Fruit fly (Drosophila melanogaster) S2 (cell line): ENCODE data around the gene Dtd.

ENCODE experiments used
- CG8478 ChIP-seq: fragments of >200 bp; optimal IDR thresholded peaks from 2 replicates; lab custom pipeline; 2018
- CTCF ChIP-seq, 2 experiments: fragments of >200 bp; optimal IDR thresholded peaks; 2 replicates each; lab custom pipeline; 2018

Gene Dtd

DNA sequence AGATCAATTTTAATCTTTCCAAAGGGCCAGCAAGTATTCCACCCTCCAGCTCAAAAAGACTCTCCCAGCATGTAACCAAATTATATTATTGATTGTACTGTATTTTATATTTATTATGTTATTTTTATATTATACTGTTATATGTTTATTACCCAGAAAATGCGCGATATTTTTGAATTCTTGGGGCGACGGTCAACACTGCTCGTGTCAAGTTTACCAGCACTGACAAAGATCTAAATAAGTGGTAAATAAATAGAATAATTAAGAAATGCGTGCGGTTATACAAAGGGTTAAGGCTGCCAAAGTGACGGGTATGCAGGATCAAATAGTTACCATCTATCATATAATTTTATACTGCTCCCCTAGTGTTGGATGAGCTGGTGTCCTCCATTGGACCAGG lies at the start of gene Dtd:
Gene Dtd, plus strand, starts transcription at position 248 of the 400 bp plus-strand sequence.
- TF ChIP-seq CTCF (optimal IDR thresholded peaks at IDR 0.05; lab: Kevin White, UChicago) (no peak), CG8478 (lab: Kevin White, UChicago) (no peak)

DNA sequence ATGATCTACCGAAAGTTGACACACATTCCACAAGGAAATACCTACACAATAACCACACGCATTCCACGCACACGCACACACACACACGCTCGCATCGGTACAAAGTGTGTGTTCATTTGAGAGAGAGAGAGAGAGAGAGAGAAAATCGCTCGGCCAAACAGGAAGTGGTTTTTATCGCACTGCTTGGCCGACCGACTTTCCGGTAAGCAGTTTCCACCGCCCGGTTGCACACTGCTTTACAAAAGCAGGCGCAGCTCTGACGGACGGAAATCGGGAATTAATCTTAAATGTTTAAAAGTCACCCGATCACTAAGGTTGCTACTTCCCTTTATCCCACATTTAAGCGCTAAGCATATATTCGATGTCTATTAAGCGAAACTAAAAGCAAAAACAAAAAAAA lies 37.1 kb upstream of the Dtd start:
- peak; percentile 52 to 54 for TF ChIP-seq CTCF (optimal IDR thresholded peaks at IDR 0.05; lab: Kevin White, UChicago)
- TF ChIP-seq CG8478 (lab: Kevin White, UChicago), result no peak

DNA sequence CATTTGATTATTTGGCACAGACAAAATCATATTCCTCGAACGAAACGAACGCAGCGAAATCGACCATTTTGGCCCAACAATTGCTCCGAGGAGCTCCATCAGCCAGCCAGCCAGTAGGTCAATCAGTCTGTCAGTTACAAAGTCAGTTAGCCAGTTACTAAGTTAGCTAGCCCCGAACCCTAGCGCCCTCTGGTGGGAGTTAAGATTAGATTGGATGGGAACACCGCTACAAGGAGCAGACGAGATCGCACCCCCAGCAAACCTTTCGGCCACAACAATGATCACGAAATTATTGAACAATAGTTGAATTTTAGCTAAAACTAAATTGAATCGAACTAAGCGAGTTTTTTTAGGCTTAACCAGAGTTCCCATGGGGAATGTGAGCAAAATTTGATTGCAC lies 36.0 kb upstream of the Dtd start:
- TF ChIP-seq CTCF (optimal IDR thresholded peaks at IDR 0.05; lab: Kevin White, UChicago), result peak; percentile 83 to 86
- no peak for TF ChIP-seq CG8478 (lab: Kevin White, UChicago)

- TF ChIP-seq CTCF (optimal IDR thresholded peaks at IDR 0.05; lab: Kevin White, UChicago), result peak; percentile 65 to 74
- TF ChIP-seq CG8478 (lab: Kevin White, UChicago), result no peak
These were observed 34.3 kb upstream of the Dtd start for dm6 chr3R:11395541-11395940.

DNA sequence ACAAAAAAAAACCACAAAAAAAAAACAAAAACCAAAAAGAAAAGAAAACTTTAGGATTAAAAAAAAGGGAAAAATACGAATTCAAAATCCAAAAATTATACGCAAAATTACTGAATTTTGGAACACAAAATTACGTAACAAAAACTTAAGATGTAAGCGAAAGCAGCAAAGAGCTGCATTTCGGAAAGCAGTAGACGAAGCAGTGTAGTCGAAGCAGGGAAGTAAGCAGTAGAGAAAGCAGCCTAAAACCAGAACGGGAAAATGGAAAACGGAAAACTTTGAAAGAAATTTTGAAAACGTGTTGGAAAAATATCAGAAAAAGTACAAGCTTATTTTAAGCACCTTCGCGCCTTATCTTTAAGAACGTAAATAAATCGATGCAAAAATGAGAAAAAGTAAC lies 27.0 kb upstream of the Dtd start:
- TF ChIP-seq CG8478 (lab: Kevin White, UChicago) (no peak), CTCF (optimal IDR thresholded peaks at IDR 0.05; lab: Kevin White, UChicago) (peak in 1 of 2 experiments; percentile 26)

DNA sequence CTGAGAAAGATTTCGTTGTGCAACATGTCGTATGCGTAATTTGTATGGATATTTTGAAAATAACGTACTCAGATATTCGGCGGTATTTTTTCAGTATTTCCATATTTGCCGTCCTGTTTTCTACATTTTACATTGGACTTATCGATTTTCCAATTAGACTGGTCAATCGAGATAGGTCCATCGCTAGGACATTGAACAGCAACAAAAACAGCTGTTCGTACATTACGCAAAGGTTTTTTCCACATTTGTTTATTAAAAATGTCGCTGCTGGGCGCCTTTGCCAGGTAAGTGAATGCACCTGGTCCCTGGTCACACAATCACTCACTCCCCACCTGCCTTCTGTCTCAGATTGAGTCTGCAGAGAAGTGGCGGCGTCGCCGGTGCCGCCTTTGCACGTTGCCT lies 22.1 kb upstream of the Dtd start, which contains the start of gene mRpL40:
Gene mRpL40, plus strand, starts transcription at position 186 of the 402 bp plus-strand sequence.
- TF ChIP-seq CTCF (optimal IDR thresholded peaks at IDR 0.05; lab: Kevin White, UChicago), result peak in 1 of 2 experiments; percentile 50
- TF ChIP-seq CG8478 (lab: Kevin White, UChicago), result no peak

DNA sequence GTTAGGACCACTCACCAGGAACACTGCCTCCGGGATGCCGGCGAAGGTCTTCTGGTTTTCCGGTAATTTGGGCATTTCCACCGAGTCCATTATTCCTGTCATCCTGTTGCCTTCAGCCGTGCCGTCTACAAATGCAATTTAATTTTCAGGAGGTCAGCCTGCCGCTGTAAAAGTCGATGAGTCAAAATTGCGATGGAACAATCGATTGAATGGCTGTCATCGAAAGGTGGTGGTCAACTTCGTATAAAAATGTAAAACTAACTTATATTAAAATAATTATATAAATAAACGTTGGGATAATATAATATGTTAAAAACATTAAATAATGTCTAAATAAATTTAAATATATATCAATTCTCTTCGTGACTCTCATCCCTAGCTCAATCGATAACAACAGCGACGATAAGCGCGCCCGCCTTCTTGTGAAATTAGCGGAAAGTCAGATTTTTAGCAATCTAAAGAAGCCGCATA lies 20.2 kb upstream of the Dtd start, which contains the start of the genes mgr and Irbp:
Gene mgr, minus strand, starts transcription at position 209 of the 471 bp plus-strand sequence.
Gene Irbp, plus strand, starts transcription at position 381 of the 471 bp plus-strand sequence.
- TF ChIP-seq CTCF (optimal IDR thresholded peaks at IDR 0.05; lab: Kevin White, UChicago), result no peak
- TF ChIP-seq CG8478 (lab: Kevin White, UChicago), result no peak

- TF ChIP-seq CG8478 (lab: Kevin White, UChicago) (no peak), CTCF (optimal IDR thresholded peaks at IDR 0.05; lab: Kevin White, UChicago) (no peak)
These were observed 17.5 kb upstream of the Dtd start, which contains the start of gene Ipo9 for dm6 chr3R:11412371-11412770. Gene Ipo9 (plus strand): TSS chr3R:11412522.

DNA sequence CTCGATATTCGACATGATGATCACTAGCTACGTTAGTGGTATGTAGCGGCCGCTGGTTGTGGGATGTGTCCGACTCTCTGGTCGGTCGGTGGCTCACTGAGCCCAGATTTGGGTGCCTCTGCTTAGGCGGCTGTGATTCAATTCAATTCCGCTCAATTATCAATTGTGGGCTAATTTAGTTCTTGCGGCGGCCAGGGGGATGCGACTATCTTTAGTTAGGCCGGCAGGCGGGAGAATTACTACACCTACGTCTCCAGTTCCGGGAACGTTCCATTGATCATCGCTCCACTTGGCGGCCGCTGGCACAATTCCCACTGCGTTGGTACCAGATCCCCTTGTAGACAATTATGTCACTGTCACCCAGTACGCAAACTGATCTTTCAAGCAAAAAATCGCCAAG lies 11.3 kb upstream of the Dtd start, which contains the start of the genes bumpel and CG45676:
Gene bumpel, minus strand, starts transcription at position 101 of the 400 bp plus-strand sequence.
Gene CG45676, plus strand, starts transcription at position 318 of the 400 bp plus-strand sequence.
- TF ChIP-seq CG8478 (lab: Kevin White, UChicago), result no peak
- TF ChIP-seq CTCF (optimal IDR thresholded peaks at IDR 0.05; lab: Kevin White, UChicago), result no peak

- TF ChIP-seq CG8478 (lab: Kevin White, UChicago) (no peak), CTCF (optimal IDR thresholded peaks at IDR 0.05; lab: Kevin White, UChicago) (no peak)
These were observed 8.2 kb upstream of the Dtd start, which contains the start of the genes ninaG and Sptz for dm6 chr3R:11421643-11422122. Gene ninaG (minus strand): TSS chr3R:11421693. Gene Sptz (plus strand): TSS chr3R:11422092.

dm6 chr3R:11430307-11430706 lies 446 bp downstream of the Dtd start:
- TF ChIP-seq CG8478 (lab: Kevin White, UChicago), result no peak
- no peak for TF ChIP-seq CTCF (optimal IDR thresholded peaks at IDR 0.05; lab: Kevin White, UChicago)

DNA sequence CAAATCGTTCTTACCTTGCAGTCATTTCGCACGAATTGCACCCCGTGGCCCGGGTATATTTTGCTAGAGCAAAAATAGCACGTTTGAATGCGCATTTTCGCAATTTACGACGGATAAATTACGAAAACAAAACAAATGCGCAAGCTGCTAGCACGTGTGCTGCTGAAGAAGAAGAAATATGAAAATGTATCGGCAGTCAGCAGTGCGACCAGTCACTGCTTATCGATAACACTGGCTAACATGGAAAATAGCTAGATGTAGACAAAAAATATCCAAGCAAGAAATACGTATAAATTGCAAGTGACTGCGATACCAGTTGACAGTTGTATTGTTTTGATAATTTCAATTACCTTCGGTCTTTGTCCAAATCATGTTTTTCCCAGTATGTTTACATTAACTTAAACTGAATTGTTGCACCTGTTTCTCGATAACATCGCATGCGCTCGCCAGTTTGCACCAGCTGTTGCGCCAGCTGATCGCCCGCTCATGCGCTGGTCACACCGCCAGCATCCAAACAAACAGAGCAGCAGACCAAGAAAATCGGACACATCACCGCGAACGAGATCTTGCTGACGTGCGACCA lies 1.6 kb downstream of the Dtd start, which contains the start of the genes RpL24-like and CG5276:
Gene RpL24-like, minus strand, starts transcription at position 188 of the 583 bp plus-strand sequence.
Gene CG5276, plus strand, starts transcription at position 344 of the 583 bp plus-strand sequence.
- TF ChIP-seq CG8478 (lab: Kevin White, UChicago) (no peak), CTCF (optimal IDR thresholded peaks at IDR 0.05; lab: Kevin White, UChicago) (peak in 1 of 2 experiments; percentile 49)

dm6 chr3R:11435537-11436234 lies 5.8 kb downstream of the Dtd start, which contains the start of the genes Exd2 and CG5281:
Gene Exd2 (minus strand): TSS chr3R:11435703.
Gene CG5281 (plus strand): TSS chr3R:11435850.
- no peak for TF ChIP-seq CG8478 (lab: Kevin White, UChicago)
- TF ChIP-seq CTCF (optimal IDR thresholded peaks at IDR 0.05; lab: Kevin White, UChicago), result no peak

dm6 chr3R:11437528-11437927 lies 7.7 kb downstream of the Dtd start, which contains the start of gene CG17230:
Gene CG17230 (plus strand): TSS chr3R:11437785.
- TF ChIP-seq CG8478 (lab: Kevin White, UChicago), result no peak
- peak in 1 of 2 experiments; percentile 31 for TF ChIP-seq CTCF (optimal IDR thresholded peaks at IDR 0.05; lab: Kevin White, UChicago)
